Worm (Caenorhabditis elegans) whole organism, early embryonic: Measurements from ENCODE around the gene str-101.
"Not testable (repeated sequence)": the region's sequence is repeated elsewhere in the genome, so short reads cannot be mapped to it uniquely, and the experiment has no call there.

Source experiments
- B0310.2 ChIP-seq: sonication (generic microtip); optimal IDR thresholded peaks from 2 replicates; lab custom pipeline; 2016; ENCODE audit warnings: mild to moderate bottlenecking, missing genetic modification characterization, missing compliant biosample characterization
- F13C5.2 ChIP-seq: sonication (generic microtip); optimal IDR thresholded peaks from 2 replicates; lab custom pipeline; 2017; ENCODE audit warnings: mild to moderate bottlenecking, missing genetic modification characterization, inconsistent platforms, missing compliant biosample characterization
- aly-1 ChIP-seq: sonication (generic microtip); optimal IDR thresholded peaks from 2 replicates; lab custom pipeline; 2016; ENCODE audit warnings: missing genetic modification characterization, missing compliant biosample characterization
- ama-1 ChIP-seq: fragments of 150-350 bp; optimal IDR thresholded peaks from 2 replicates; lab custom pipeline; 2014
- ceh-13 ChIP-seq: fragments of 200-800 bp; sonication (Bioruptor generic); optimal IDR thresholded peaks from 2 replicates; lab custom pipeline; 2018; ENCODE audit warnings: mild to moderate bottlenecking, missing genetic modification characterization, missing compliant biosample characterization
- ceh-36 ChIP-seq: sonication (generic microtip); optimal IDR thresholded peaks from 2 replicates; lab custom pipeline; 2016; ENCODE audit warnings: missing genetic modification characterization, inconsistent platforms, missing compliant biosample characterization
- ets-7 ChIP-seq: sonication (generic microtip); optimal IDR thresholded peaks from 2 replicates; lab custom pipeline; 2016; ENCODE audit warnings: missing genotype, missing genetic modification characterization, missing compliant biosample characterization
- flt-1 ChIP-seq: fragments of 200-800 bp; sonication (Bioruptor generic); IDR thresholded peaks from 2 replicates; pipeline ENCODE4 v1.3.6; 2022; ENCODE audit warnings: missing genetic modification characterization, missing compliant biosample characterization
- hmbx-1 ChIP-seq: sonication (generic microtip); optimal IDR thresholded peaks from 2 replicates; lab custom pipeline; 2016; ENCODE audit warnings: mild to moderate bottlenecking, missing genetic modification characterization, missing compliant biosample characterization
- hmg-4 ChIP-seq: fragments of 200-800 bp; sonication (Bioruptor generic); optimal IDR thresholded peaks from 2 replicates; lab custom pipeline; 2018; ENCODE audit warnings: mild to moderate bottlenecking, missing genetic modification characterization, missing compliant biosample characterization
- hnd-1 ChIP-seq: sonication (generic microtip); optimal IDR thresholded peaks from 2 replicates; lab custom pipeline; 2016; ENCODE audit warnings: missing genetic modification characterization, missing compliant biosample characterization
- pes-1 ChIP-seq: fragments of 200-800 bp; sonication (Bioruptor generic); IDR thresholded peaks from 2 replicates; pipeline ENCODE4 v1.3.6; 2022; ENCODE audit warnings: missing genetic modification reagents, missing genetic modification characterization, missing compliant biosample characterization
- scrt-1 ChIP-seq: fragments of 200-800 bp; sonication (Bioruptor generic); IDR thresholded peaks from 2 replicates; pipeline ENCODE4 v1.3.6; 2022; ENCODE audit warnings: missing genetic modification characterization, missing compliant biosample characterization
- sea-1 ChIP-seq: fragments of 200-800 bp; sonication (Bioruptor generic); conservative IDR thresholded peaks from 2 replicates; pipeline ENCODE4 v1.3.6; 2022; ENCODE audit warnings: missing genetic modification characterization, missing compliant biosample characterization
- tbx-11 ChIP-seq: fragments of 200-800 bp; sonication (Bioruptor generic); IDR thresholded peaks from 2 replicates; pipeline ENCODE4 v1.3.6; 2022; ENCODE audit warnings: missing genetic modification characterization, missing compliant biosample characterization
- tra-4 ChIP-seq: sonication (generic microtip); optimal IDR thresholded peaks from 2 replicates; lab custom pipeline; 2017; ENCODE audit warnings: missing genetic modification characterization, missing compliant biosample characterization

The str-101 gene

ce11 chrV:15668200-15668599, 43.6 kb downstream of the str-101 start, which contains the start of gene F53E4.1:
Gene F53E4.1 (minus strand): TSS chrV:15668300.
- not testable (repeated sequence) for TF ChIP-seq hmbx-1; scrt-1 (GFP tag; lab: Robert Waterston, UW); ama-1 (lab: Kevin White, UChicago)

ce11 chrV:15666718-15667117, 45.1 kb downstream of the str-101 start:
- TF ChIP-seq hmbx-1 (no peak), scrt-1 (GFP tag; lab: Robert Waterston, UW) (no peak), ets-7 (tag; lab: Kevin White, UChicago) (no peak), pes-1 (GFP tag; lab: Robert Waterston, UW) (no peak), ceh-13 (no peak), tbx-11 (no peak), F13C5.2 (no peak), tra-4 (tag; lab: Kevin White, UChicago) (no peak), aly-1 (tag; lab: Kevin White, UChicago) (no peak), hmg-4 (GFP tag; lab: Kevin White, UChicago) (no peak), ama-1 (lab: Kevin White, UChicago) (no peak), ceh-36 (tag; lab: Kevin White, UChicago) (no peak), B0310.2 (tag; lab: Kevin White, UChicago) (no peak), flt-1 (no peak), sea-1 (GFP tag; lab: Robert Waterston, UW) (no peak), hnd-1 (tag; lab: Kevin White, UChicago) (no peak)

DNA sequence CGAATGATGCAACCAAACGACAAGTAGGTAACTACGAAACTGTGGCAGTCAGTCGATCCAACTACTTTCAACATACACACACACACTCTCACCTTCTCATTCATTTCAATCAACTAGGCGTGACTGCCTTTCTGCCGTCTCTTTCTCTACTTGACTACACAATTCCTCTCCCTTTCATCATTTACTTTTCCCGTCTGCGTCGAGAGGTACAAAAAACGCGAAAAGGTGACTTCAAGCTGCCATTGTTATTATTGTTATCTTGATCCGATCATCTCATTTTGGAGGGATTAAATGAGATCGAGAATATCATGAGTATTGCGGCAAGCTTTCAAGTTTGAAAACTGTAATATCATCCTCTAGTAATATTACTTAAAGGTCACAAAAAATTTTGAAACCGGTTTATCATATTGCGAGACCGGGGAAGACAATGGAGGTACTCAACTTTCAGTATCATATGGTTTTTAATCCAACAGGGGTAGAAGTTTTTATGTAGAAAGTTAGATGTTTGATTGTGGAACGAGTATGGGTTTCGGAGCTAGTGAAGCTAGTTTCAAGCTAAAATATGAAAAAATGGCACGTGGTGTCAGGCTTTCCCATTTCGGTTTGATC, 47.6 kb downstream of the str-101 start:
- TF ChIP-seq ceh-36 (tag; lab: Kevin White, UChicago), result peak; percentile 3
- TF ChIP-seq hnd-1 (tag; lab: Kevin White, UChicago), result no peak

ce11 chrV:15661580-15661979, 50.2 kb downstream of the str-101 start:
- TF ChIP-seq ceh-36 (tag; lab: Kevin White, UChicago) (no peak), hmbx-1 (no peak)

DNA sequence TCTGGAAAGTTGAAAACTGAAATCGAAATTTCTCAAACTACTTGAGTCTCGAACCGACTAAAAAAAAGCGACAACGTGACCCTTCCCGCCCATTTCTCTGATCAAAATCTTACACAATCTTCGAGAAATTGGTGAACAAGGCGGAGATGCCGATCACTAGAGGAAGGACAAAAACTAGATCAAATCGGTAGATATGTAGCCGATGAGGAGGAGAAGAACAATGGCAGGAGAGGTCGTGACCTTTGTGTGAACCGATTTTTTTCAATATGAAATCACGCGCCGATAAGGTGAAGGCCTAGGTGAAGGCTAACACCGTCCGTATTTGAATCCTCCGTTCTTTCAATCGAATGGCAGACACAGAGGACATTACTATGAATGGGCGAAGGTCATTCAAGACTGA, 50.8 kb downstream of the str-101 start:
- TF ChIP-seq sea-1 (GFP tag; lab: Robert Waterston, UW) (no peak), F13C5.2 (no peak), flt-1 (no peak), hnd-1 (tag; lab: Kevin White, UChicago) (no peak), tra-4 (tag; lab: Kevin White, UChicago) (no peak), hmbx-1 (no peak), scrt-1 (GFP tag; lab: Robert Waterston, UW) (no peak), ets-7 (tag; lab: Kevin White, UChicago) (no peak)
